Worm (Caenorhabditis elegans) whole organism, late embryonic: ENCODE measurements around the gene Y70C5A.2.
A peak's percentile ranks its signal among the peaks of the same experiment; 100 is the strongest.

Experiments used
- C08G9.2 ChIP-seq: sonication (generic microtip); optimal IDR thresholded peaks from 2 replicates; lab custom pipeline; 2016; ENCODE audit warnings: mild to moderate bottlenecking, missing genetic modification characterization, moderate library complexity, missing compliant biosample characterization
- C38D4.7 ChIP-seq: fragments of 200-800 bp; sonication (Bioruptor generic); optimal IDR thresholded peaks from 2 replicates; lab custom pipeline; 2018; ENCODE audit warnings: mild to moderate bottlenecking, missing genetic modification characterization, moderate library complexity, missing compliant biosample characterization
- K09A11.1 ChIP-seq: sonication (generic microtip); optimal IDR thresholded peaks from 2 replicates; lab custom pipeline; 2017; ENCODE audit warnings: antibody characterized with exemption, mild to moderate bottlenecking, missing genetic modification characterization, missing compliant biosample characterization; ENCODE audit not compliant: insufficient read depth
- Y22D7AL.16 ChIP-seq: sonication (generic microtip); optimal IDR thresholded peaks from 2 replicates; lab custom pipeline; 2016; ENCODE audit warnings: missing genetic modification characterization, missing compliant biosample characterization
- ahr-1 ChIP-seq: sonication (generic microtip); optimal IDR thresholded peaks from 2 replicates; lab custom pipeline; 2016; ENCODE audit warnings: missing genetic modification characterization, missing compliant biosample characterization
- ama-1 ChIP-seq: fragments of 150-350 bp; optimal IDR thresholded peaks from 2 replicates; lab custom pipeline; 2014
- ceh-2 ChIP-seq: sonication (generic microtip); optimal IDR thresholded peaks from 2 replicates; lab custom pipeline; 2016; ENCODE audit warnings: missing genotype, missing genetic modification characterization, missing compliant biosample characterization
- ceh-24 ChIP-seq: sonication (generic microtip); optimal IDR thresholded peaks from 2 replicates; lab custom pipeline; 2016; ENCODE audit warnings: mild to moderate bottlenecking, missing genetic modification characterization, missing compliant biosample characterization
- ceh-31 ChIP-seq: sonication (generic microtip); optimal IDR thresholded peaks from 2 replicates; lab custom pipeline; 2016; ENCODE audit warnings: missing genetic modification characterization, missing compliant biosample characterization
- ceh-45 ChIP-seq: fragments of 200-800 bp; sonication (Bioruptor generic); IDR thresholded peaks from 2 replicates; pipeline ENCODE4 v1.3.6; 2022; ENCODE audit warnings: missing genetic modification reagents, missing genetic modification characterization, missing compliant biosample characterization
- ceh-48 ChIP-seq: sonication (generic microtip); optimal IDR thresholded peaks from 2 replicates; lab custom pipeline; 2016; ENCODE audit warnings: missing genetic modification characterization, inconsistent platforms, missing compliant biosample characterization
- ceh-6 ChIP-seq: fragments of 200-800 bp; sonication (Bioruptor generic); optimal IDR thresholded peaks from 2 replicates; lab custom pipeline; 2018; ENCODE audit warnings: mild to moderate bottlenecking, missing genetic modification characterization, missing compliant biosample characterization
- ceh-9 ChIP-seq: sonication (generic microtip); optimal IDR thresholded peaks from 2 replicates; lab custom pipeline; 2016; ENCODE audit warnings: mild to moderate bottlenecking, missing genetic modification characterization, inconsistent platforms, missing compliant biosample characterization
- che-1 ChIP-seq: sonication (generic microtip); optimal IDR thresholded peaks from 2 replicates; lab custom pipeline; 2016; ENCODE audit warnings: mild to moderate bottlenecking, missing genetic modification characterization, missing compliant biosample characterization
- dve-1 ChIP-seq: sonication (generic microtip); optimal IDR thresholded peaks from 2 replicates; lab custom pipeline; 2017; ENCODE audit warnings: antibody characterized with exemption, mild to moderate bottlenecking, missing genetic modification characterization, missing compliant biosample characterization
- elt-2 ChIP-seq: sonication (generic microtip); optimal IDR thresholded peaks from 2 replicates; lab custom pipeline; 2016; ENCODE audit warnings: missing genetic modification reagents, missing genetic modification characterization, missing compliant biosample characterization
- elt-4 ChIP-seq: sonication (generic microtip); optimal IDR thresholded peaks from 2 replicates; lab custom pipeline; 2016; ENCODE audit warnings: missing genetic modification characterization, missing compliant biosample characterization
- ets-4 ChIP-seq: sonication (generic microtip); optimal IDR thresholded peaks from 2 replicates; lab custom pipeline; 2016; ENCODE audit warnings: missing genetic modification characterization, missing compliant biosample characterization
- fax-1 ChIP-seq: sonication (generic microtip); optimal IDR thresholded peaks from 2 replicates; lab custom pipeline; 2016; ENCODE audit warnings: missing genotype, missing genetic modification characterization, missing compliant biosample characterization
- fkh-10 ChIP-seq: fragments of 150-350 bp; optimal IDR thresholded peaks from 2 replicates; lab custom pipeline; 2014; ENCODE audit warnings: missing biosample characterization, missing genetic modification reagents, missing genetic modification characterization
- fkh-6 ChIP-seq: sonication (generic microtip); optimal IDR thresholded peaks from 2 replicates; lab custom pipeline; 2016; ENCODE audit warnings: missing genetic modification characterization, missing compliant biosample characterization
- gmeb-2 ChIP-seq: sonication (generic microtip); optimal IDR thresholded peaks from 2 replicates; lab custom pipeline; 2016; ENCODE audit warnings: missing genetic modification characterization, inconsistent platforms, missing compliant biosample characterization
- hlh-13 ChIP-seq: fragments of 200-800 bp; sonication (Bioruptor generic); optimal IDR thresholded peaks from 2 replicates; lab custom pipeline; 2018; ENCODE audit warnings: mild to moderate bottlenecking, missing genetic modification characterization, missing compliant biosample characterization
- hlh-8 ChIP-seq: sonication (generic microtip); optimal IDR thresholded peaks from 2 replicates; lab custom pipeline; 2016; ENCODE audit warnings: missing genotype, missing genetic modification characterization, missing compliant biosample characterization
- madf-2 ChIP-seq: sonication (generic microtip); optimal IDR thresholded peaks from 2 replicates; lab custom pipeline; 2017; ENCODE audit warnings: missing genetic modification characterization, missing compliant biosample characterization
- mec-3 ChIP-seq: sonication (generic microtip); optimal IDR thresholded peaks from 2 replicates; lab custom pipeline; 2016; ENCODE audit warnings: borderline replicate concordance, missing genetic modification characterization, missing compliant biosample characterization
- pax-1 ChIP-seq: fragments of 150-350 bp; optimal IDR thresholded peaks from 2 replicates; lab custom pipeline; 2014; ENCODE audit warnings: missing biosample characterization, missing genetic modification characterization
- rnt-1 ChIP-seq: sonication (generic microtip); optimal IDR thresholded peaks from 2 replicates; lab custom pipeline; 2016; ENCODE audit warnings: missing genetic modification characterization, missing compliant biosample characterization
- sox-2 ChIP-seq: fragments of 200-800 bp; sonication (Bioruptor generic); IDR thresholded peaks from 2 replicates; pipeline ENCODE4 v1.3.6; 2022; ENCODE audit warnings: missing genetic modification reagents, missing genetic modification characterization, missing compliant biosample characterization
- sox-4 ChIP-seq: sonication (generic microtip); optimal IDR thresholded peaks from 2 replicates; lab custom pipeline; 2017; ENCODE audit warnings: mild to moderate bottlenecking, missing genetic modification characterization, inconsistent platforms, missing compliant biosample characterization
- tbx-2 ChIP-seq: sonication (generic microtip); optimal IDR thresholded peaks from 2 replicates; lab custom pipeline; 2016; ENCODE audit warnings: missing genetic modification characterization, missing compliant biosample characterization
- tbx-7 ChIP-seq: sonication (generic microtip); optimal IDR thresholded peaks from 2 replicates; lab custom pipeline; 2016; ENCODE audit warnings: missing genotype, missing genetic modification characterization, missing compliant biosample characterization
- unc-3 ChIP-seq, 2 experiments: fragments of 200-800 bp in 1 of 2; sonication (Bioruptor generic) in 1 of 2; sonication (generic microtip) in 1 of 2; conservative IDR thresholded peaks in 1 of 2; optimal IDR thresholded peaks in 1 of 2; 2 replicates each; pipeline versions ENCODE4 v1.3.6 to Lab custom; 2016 to 2022; ENCODE audit warnings: missing compliant biosample characterization in 2 of 2, missing genetic modification characterization in 2 of 2, missing genetic modification reagents in 1 of 2
- unc-55 ChIP-seq: sonication (generic microtip); optimal IDR thresholded peaks from 2 replicates; lab custom pipeline; 2017; ENCODE audit warnings: missing biosample characterization, missing genetic modification reagents, missing genetic modification characterization
- unc-86 ChIP-seq: sonication (generic microtip); optimal IDR thresholded peaks from 2 replicates; lab custom pipeline; 2016; ENCODE audit warnings: missing genetic modification characterization, missing compliant biosample characterization

The Y70C5A.2 gene

DNA sequence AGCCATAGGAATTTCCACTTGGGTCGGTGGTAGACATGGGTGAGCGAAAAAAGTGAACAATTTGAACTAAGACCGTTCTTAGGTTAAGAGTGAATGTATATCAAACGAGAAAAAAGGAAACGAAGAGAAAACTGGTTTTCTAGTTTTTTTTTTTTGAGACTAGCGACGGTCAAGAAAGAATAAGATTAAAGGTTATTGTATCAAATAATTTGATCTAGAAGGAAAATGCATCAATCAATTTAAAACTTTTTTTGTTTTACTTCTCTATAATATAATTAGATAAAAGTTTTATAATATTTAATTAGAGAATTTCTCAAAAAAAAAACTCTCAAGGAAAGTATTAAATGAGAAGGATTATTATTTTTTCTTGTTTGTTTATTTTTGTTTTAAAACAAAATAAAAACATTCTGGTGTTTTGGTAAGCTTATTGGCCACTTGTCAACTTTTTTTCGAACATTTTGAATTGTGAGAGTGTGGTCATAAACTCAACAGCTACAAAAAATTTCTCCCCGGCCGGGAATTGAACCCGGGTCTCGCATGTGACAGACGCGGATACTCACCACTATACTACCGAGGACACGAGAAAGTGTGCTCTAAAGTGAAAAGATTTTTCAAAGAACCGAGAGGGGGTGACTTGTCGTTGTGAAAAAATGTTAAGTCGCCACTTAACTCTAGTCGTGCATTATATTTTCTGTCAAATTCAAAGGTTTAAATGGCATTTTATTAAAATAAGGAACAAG lies 22.4 kb upstream of the Y70C5A.2 start, which contains the start of gene W06G6.17:
W06G6.17 (minus strand) TSS at position 51 of the 740 bp plus-strand sequence.
- TF ChIP-seq pax-1 (tag; lab: Kevin White, UChicago), result no peak
- TF ChIP-seq unc-86 (tag; lab: Kevin White, UChicago), result no peak
- no peak for TF ChIP-seq ceh-2
- TF ChIP-seq dve-1 (tag; lab: Kevin White, UChicago), result no peak
- TF ChIP-seq fkh-6 (tag; lab: Kevin White, UChicago), result no peak
- no peak for TF ChIP-seq elt-4 (tag; lab: Kevin White, UChicago)
- TF ChIP-seq K09A11.1 (tag; lab: Kevin White, UChicago), result no peak
- TF ChIP-seq C38D4.7 (GFP tag; lab: Kevin White, UChicago), result no peak
- TF ChIP-seq mec-3, result no peak
- TF ChIP-seq madf-2 (tag; lab: Kevin White, UChicago), result no peak
- TF ChIP-seq unc-55, result no peak
- no peak for TF ChIP-seq ets-4 (tag; lab: Kevin White, UChicago)
- no peak for TF ChIP-seq ceh-48
- no peak for TF ChIP-seq Y22D7AL.16 (tag; lab: Kevin White, UChicago)

DNA sequence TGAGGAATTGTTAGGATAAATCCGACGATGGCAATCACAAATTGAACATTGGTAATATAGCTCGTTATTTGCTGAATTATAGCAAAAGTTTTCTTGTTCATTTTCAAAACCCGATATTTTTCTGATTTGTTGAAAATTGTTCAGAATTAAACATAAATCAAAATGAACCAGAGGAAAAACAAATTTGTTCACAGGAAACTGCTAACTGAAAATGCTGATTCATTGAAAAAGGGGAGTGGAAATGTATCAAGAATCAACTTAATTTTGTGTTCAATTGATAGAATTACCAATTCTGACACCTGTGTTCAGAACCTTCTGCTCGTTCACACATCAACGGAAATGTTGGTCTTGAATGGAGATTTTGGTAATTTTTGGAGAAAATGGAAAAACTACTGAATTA lies 20.5 kb upstream of the Y70C5A.2 start, which contains the start of gene srw-77:
srw-77 (minus strand) TSS at position 101 of the 400 bp plus-strand sequence.
- TF ChIP-seq sox-4 (tag; lab: Kevin White, UChicago), result no peak

DNA sequence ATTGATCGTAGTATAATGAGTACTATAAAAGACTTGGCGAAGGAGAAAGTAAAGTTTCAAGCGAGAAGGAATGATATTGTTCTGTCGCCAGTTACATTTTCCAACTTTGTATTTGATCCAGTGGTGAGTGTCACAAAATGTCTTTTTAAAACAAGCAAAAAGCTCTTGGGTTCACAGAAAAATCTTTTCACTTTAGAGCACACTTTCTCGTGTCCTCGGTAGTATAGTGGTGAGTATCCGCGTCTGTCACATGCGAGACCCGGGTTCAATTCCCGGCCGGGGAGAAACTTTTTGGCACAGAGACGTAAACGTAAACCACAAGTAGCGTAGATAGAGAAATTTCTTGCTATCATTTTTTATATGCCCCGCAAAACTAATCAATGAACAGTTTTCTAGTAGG lies 17.4 kb upstream of the Y70C5A.2 start:
- TF ChIP-seq sox-4 (tag; lab: Kevin White, UChicago) (no peak), ceh-6 (GFP tag; lab: Kevin White, UChicago) (no peak), C08G9.2 (tag; lab: Kevin White, UChicago) (no peak)

DNA sequence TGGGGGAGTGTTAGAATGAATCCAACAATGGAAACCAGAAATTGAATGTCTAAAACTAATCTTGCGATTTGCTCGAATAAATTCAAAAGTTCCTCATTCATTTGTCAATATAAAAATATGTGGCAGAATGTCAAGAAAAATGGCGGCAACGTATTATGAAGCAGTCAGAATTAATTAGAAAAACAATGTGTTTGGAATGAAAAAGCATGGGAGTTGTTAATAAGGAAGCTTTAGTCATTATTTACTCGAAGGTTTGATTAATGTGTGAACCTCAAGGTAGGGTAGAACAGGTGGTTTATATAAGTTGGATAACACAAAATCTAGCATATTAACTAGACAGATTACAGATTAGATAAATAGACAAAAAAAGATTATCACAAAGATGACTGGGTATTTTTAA lies 15.2 kb upstream of the Y70C5A.2 start, which contains the start of gene srw-76:
srw-76 (minus strand) TSS at position 101 of the 400 bp plus-strand sequence.
- TF ChIP-seq hlh-8 (tag; lab: Kevin White, UChicago), result no peak
- no peak for TF ChIP-seq ceh-9 (tag; lab: Kevin White, UChicago)
- TF ChIP-seq fax-1 (tag; lab: Kevin White, UChicago), result no peak
- TF ChIP-seq ama-1, result no peak
- no peak for TF ChIP-seq tbx-7 (tag; lab: Kevin White, UChicago)
- no peak for TF ChIP-seq madf-2 (tag; lab: Kevin White, UChicago)
- no peak for TF ChIP-seq unc-86 (tag; lab: Kevin White, UChicago)

DNA sequence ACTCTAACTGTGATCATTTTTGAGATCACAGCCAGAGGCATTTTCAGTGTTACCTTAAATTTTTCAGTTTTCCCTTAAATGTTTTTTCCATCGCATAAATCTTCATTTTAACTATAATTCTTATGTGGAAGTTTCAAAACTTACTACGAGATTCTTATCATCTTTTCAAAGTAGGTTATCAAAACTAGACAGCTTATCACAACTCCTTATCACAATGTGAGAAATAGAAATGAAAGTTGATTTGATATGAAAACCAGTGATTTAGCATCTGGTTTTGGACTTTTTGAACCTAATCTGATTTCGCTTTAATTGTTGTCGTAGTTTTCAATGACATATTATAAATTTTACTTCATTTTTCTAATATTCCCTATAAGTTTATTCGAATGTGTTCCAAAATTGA lies 12.9 kb upstream of the Y70C5A.2 start, which contains the start of gene mltn-11:
mltn-11 (plus strand) TSS at position 276 of the 400 bp plus-strand sequence.
- peak; percentile 76 for TF ChIP-seq elt-2 (tag; lab: Kevin White, UChicago)
- no peak for TF ChIP-seq ceh-45
- TF ChIP-seq, all 69 proteins: peak for 1

DNA sequence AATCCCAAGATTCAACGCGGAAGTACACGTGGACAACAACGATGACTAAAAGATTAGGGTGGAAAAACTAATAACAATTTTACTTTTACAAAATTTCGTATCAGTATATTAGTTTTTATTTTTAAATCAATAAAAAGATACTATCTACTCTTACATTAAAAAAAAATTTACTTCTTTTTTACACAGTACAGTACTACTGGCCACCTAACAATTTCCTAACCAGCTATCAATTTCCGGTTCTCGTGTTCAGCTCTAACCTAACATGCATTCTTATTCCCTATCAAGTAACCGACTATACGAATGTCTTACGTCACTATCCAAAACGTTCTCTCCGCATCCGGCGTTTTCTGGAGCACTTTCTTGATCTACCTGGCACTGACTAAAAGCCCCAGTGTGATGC lies 6.6 kb upstream of the Y70C5A.2 start, which contains the start of gene srd-21:
srd-21 (plus strand) TSS at position 301 of the 400 bp plus-strand sequence.
- no peak for TF ChIP-seq hlh-13 (GFP tag; lab: Kevin White, UChicago)
- TF ChIP-seq sox-2 (GFP tag; lab: Robert Waterston, UW), result no peak
- TF ChIP-seq unc-3 (GFP tag; conservative IDR thresholded peaks at IDR 0.05; lab: Robert Waterston, UW), result no peak
- no peak for TF ChIP-seq unc-3 (tag; optimal IDR thresholded peaks at IDR 0.05; lab: Kevin White, UChicago)
- no peak for TF ChIP-seq tbx-2 (tag; lab: Kevin White, UChicago)
- TF ChIP-seq ceh-24 (tag; lab: Kevin White, UChicago), result no peak
- TF ChIP-seq fkh-10 (GFP tag; lab: Kevin White, UChicago), result no peak
- TF ChIP-seq pax-1 (tag; lab: Kevin White, UChicago), result no peak
- no peak for TF ChIP-seq gmeb-2 (tag; lab: Kevin White, UChicago)
- no peak for TF ChIP-seq rnt-1 (tag; lab: Kevin White, UChicago)
- no peak for TF ChIP-seq elt-2 (tag; lab: Kevin White, UChicago)
- no peak for TF ChIP-seq che-1 (tag; lab: Kevin White, UChicago)
- no peak for TF ChIP-seq sox-4 (tag; lab: Kevin White, UChicago)
- no peak for TF ChIP-seq ahr-1 (tag; lab: Kevin White, UChicago)
- TF ChIP-seq madf-2 (tag; lab: Kevin White, UChicago), result no peak
- TF ChIP-seq ceh-31 (tag; lab: Kevin White, UChicago), result no peak
